Worm (Caenorhabditis elegans): ENCODE data around the gene ser-2.

ce11 chrX:15285554-15285953, 17.2 kb downstream of the ser-2 start:
- TF ChIP-seq Y116A8C.19 (tag; optimal IDR thresholded peaks at IDR 0.05; ENCODE audit: borderline replicate concordance) (no peak), ztf-4 (tag; optimal IDR thresholded peaks at IDR 0.05) (no peak), dsc-1 (tag; optimal IDR thresholded peaks at IDR 0.05) (no peak), sptf-1 (tag; optimal IDR thresholded peaks at IDR 0.05) (no peak), unc-130 (tag; optimal IDR thresholded peaks at IDR 0.05) (no peak), dpl-1 (GFP tag; optimal IDR thresholded peaks at IDR 0.05) (no peak), skn-1 (tag; optimal IDR thresholded peaks at IDR 0.05) (no peak), nhr-28 (tag; optimal IDR thresholded peaks at IDR 0.05) (no peak)

Data from whole organism, L1 larva.